Fruit fly (Drosophila melanogaster): Measurements from ENCODE around the gene Sod1.

DNA sequence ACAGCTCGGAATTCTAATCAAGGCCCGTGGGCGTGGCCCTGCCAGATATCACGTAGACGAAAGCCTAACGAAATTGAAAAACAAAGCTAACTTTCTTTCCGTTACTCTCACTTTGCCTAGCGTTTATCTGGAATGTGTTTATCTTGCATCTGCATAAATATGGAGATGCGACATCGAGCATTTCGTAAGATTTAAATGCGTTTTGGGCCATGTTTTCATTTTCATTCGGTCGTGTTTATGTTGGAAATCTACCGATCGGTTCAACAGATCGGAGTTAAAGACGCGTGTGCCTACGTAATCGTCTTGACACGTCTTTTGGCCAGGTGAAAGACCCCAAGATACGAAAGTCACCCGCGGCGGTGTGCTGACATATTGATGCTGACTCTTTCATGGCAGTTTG, 34.1 kb upstream of the Sod1 start:
- TF ChIP-seq psq (optimal IDR thresholded peaks at IDR 0.05), result no peak
- no peak for TF ChIP-seq Sin3A (optimal IDR thresholded peaks at IDR 0.05)
- TF ChIP-seq insv (optimal IDR thresholded peaks at IDR 0.05), result no peak
- no peak for TF ChIP-seq ttk (optimal IDR thresholded peaks at IDR 0.05)
